Worm (Caenorhabditis elegans): ENCODE measurements around the gene Y26G10.1.

Y26G10.1 gene

ce11 chrV:17683290-17683689 lies 12.4 kb downstream of the Y26G10.1 start:
- TF ChIP-seq aly-2 (tag; optimal IDR thresholded peaks at IDR 0.05) (no peak), nhr-11 (tag; optimal IDR thresholded peaks at IDR 0.05) (no peak), nhr-77 (tag; optimal IDR thresholded peaks at IDR 0.05) (no peak), skn-1 (tag; optimal IDR thresholded peaks at IDR 0.05) (no peak), elt-3 (tag; optimal IDR thresholded peaks at IDR 0.05) (no peak), sma-9 (GFP tag; optimal IDR thresholded peaks at IDR 0.05) (no peak), sma-9 (tag; optimal IDR thresholded peaks at IDR 0.05) (no peak), nhr-23 (tag; optimal IDR thresholded peaks at IDR 0.05) (no peak)

ce11 chrV:17676553-17676952 lies 19.1 kb downstream of the Y26G10.1 start, which contains the start of gene str-92:
Gene str-92, minus strand, starts transcription at chrV:17676653.
- TF ChIP-seq nhr-12 (tag; optimal IDR thresholded peaks at IDR 0.05): no peak
- no peak for TF ChIP-seq nhr-237 (tag; optimal IDR thresholded peaks at IDR 0.05)
- no peak for TF ChIP-seq mab-5 (tag; optimal IDR thresholded peaks at IDR 0.05)
- no peak for TF ChIP-seq lin-39 (tag; optimal IDR thresholded peaks at IDR 0.05)
- TF ChIP-seq ceh-16 (tag; optimal IDR thresholded peaks at IDR 0.05): no peak
- TF ChIP-seq nhr-129 (tag; optimal IDR thresholded peaks at IDR 0.05): no peak
- TF ChIP-seq C34F6.9 (tag; optimal IDR thresholded peaks at IDR 0.05): no peak
- TF ChIP-seq nhr-21 (tag; optimal IDR thresholded peaks at IDR 0.05): no peak
- TF ChIP-seq elt-3 (tag; optimal IDR thresholded peaks at IDR 0.05): no peak
- TF ChIP-seq ztf-4 (tag; optimal IDR thresholded peaks at IDR 0.05): no peak
- TF ChIP-seq unc-62 (GFP tag; optimal IDR thresholded peaks at IDR 0.05): no peak

DNA sequence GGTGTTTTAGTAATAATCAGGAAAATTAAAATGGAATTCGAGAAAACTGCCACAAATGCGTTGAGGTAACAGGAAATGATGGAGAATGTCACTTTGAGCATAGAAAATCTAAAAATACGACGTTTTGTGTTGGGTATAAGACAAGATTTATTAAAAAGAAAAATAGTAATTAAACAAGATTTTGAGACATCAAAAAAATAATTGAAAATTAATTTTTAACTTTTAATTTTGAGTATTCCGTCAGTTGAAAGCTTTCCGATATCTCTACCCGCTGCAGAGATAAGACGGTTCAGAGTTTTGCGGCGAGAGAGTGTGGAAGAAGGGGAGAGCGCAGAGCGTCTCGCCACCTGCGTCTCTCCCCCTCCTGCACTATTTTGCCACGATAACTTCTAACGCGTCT lies 22.4 kb downstream of the Y26G10.1 start, which contains the start of gene str-93:
Gene str-93 (minus strand): TSS at position 101 of the 400 bp plus-strand sequence.
- TF ChIP-seq lin-13 (GFP tag; optimal IDR thresholded peaks at IDR 0.05): no peak
- TF ChIP-seq ceh-16 (tag; optimal IDR thresholded peaks at IDR 0.05): no peak
- TF ChIP-seq elt-3 (tag; optimal IDR thresholded peaks at IDR 0.05): no peak
- no peak for TF ChIP-seq F13H6.1 (tag; optimal IDR thresholded peaks at IDR 0.05)
- no peak for TF ChIP-seq nhr-237 (tag; optimal IDR thresholded peaks at IDR 0.05)
- TF ChIP-seq peb-1 (tag; optimal IDR thresholded peaks at IDR 0.05): no peak
- no peak for TF ChIP-seq unc-39 (tag; optimal IDR thresholded peaks at IDR 0.05)
- TF ChIP-seq nhr-10 (tag; optimal IDR thresholded peaks at IDR 0.05): no peak
- no peak for TF ChIP-seq nhr-12 (tag; optimal IDR thresholded peaks at IDR 0.05)
- no peak for TF ChIP-seq nhr-23 (tag; optimal IDR thresholded peaks at IDR 0.05)
- TF ChIP-seq nhr-77 (tag; optimal IDR thresholded peaks at IDR 0.05): no peak
- no peak for TF ChIP-seq sem-4 (tag; optimal IDR thresholded peaks at IDR 0.05)
- no peak for TF ChIP-seq sma-3 (GFP tag; optimal IDR thresholded peaks at IDR 0.05)
- TF ChIP-seq lin-11 (tag; optimal IDR thresholded peaks at IDR 0.05): no peak
- no peak for TF ChIP-seq Y55F3AM.14 (GFP tag; optimal IDR thresholded peaks at IDR 0.05)
- no peak for TF ChIP-seq alr-1 (tag; optimal IDR thresholded peaks at IDR 0.05)
- TF ChIP-seq sma-9 (GFP tag; optimal IDR thresholded peaks at IDR 0.05): no peak
- TF ChIP-seq sma-9 (tag; optimal IDR thresholded peaks at IDR 0.05): no peak
- no peak for TF ChIP-seq nhr-6 (tag; optimal IDR thresholded peaks at IDR 0.05)

ce11 chrV:17668531-17668930 lies 27.2 kb downstream of the Y26G10.1 start, which contains the start of gene str-89:
Gene str-89, plus strand, starts transcription at chrV:17668831.
- TF ChIP-seq nhr-23 (tag; optimal IDR thresholded peaks at IDR 0.05) (no peak), ZK546.5 (tag; optimal IDR thresholded peaks at IDR 0.05) (no peak), lin-39 (tag; optimal IDR thresholded peaks at IDR 0.05) (no peak), mdl-1 (tag; optimal IDR thresholded peaks at IDR 0.05) (no peak), peb-1 (tag; optimal IDR thresholded peaks at IDR 0.05) (no peak)

ce11 chrV:17667676-17668075 lies 28.0 kb downstream of the Y26G10.1 start, which contains the start of gene F59A1.12:
Gene F59A1.12, minus strand, starts transcription at chrV:17667776.
- TF ChIP-seq nhr-21 (tag; optimal IDR thresholded peaks at IDR 0.05) (no peak), sem-4 (tag; optimal IDR thresholded peaks at IDR 0.05) (no peak), mdl-1 (tag; optimal IDR thresholded peaks at IDR 0.05) (no peak)

DNA sequence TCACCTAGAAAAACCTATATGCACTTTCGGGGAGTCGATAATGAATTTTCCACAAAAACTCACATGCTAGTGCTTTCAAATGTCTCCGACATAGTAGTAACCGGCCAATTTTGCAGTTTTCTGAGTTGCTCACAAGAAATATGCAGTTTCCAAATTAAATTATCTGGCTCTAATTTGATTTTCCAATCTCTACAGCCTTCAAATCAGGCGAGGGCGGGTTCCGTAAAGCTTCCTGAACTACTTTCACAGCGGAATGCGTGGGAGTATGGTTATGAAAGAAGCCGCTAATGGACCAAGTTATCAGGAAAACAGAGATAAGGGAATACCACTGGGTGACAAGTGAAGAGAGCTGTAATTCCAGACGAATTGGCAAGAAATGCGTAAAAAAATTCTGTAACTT lies 29.8 kb downstream of the Y26G10.1 start, which contains the start of gene F59A1.11:
Gene F59A1.11 (minus strand): TSS at position 101 of the 400 bp plus-strand sequence.
- no peak for TF ChIP-seq nhr-21 (tag; optimal IDR thresholded peaks at IDR 0.05)
- no peak for TF ChIP-seq C34F6.9 (tag; optimal IDR thresholded peaks at IDR 0.05)
- no peak for TF ChIP-seq dmd-4 (tag; optimal IDR thresholded peaks at IDR 0.05)
- TF ChIP-seq nhr-10 (tag; optimal IDR thresholded peaks at IDR 0.05): no peak
- TF ChIP-seq ceh-82 (tag; optimal IDR thresholded peaks at IDR 0.05): no peak
- no peak for TF ChIP-seq ama-1 (optimal IDR thresholded peaks at IDR 0.05)
- no peak for TF ChIP-seq crh-2 (tag; optimal IDR thresholded peaks at IDR 0.05)
- TF ChIP-seq nhr-237 (tag; optimal IDR thresholded peaks at IDR 0.05): no peak
- no peak for TF ChIP-seq Y55F3AM.14 (GFP tag; optimal IDR thresholded peaks at IDR 0.05)
- no peak for TF ChIP-seq alr-1 (tag; optimal IDR thresholded peaks at IDR 0.05)
